Fruit fly (Drosophila melanogaster) whole organism: Measurements from ENCODE around the gene QC.

ENCODE experiments used
- Dll ChIP-seq: fragments of >200 bp; optimal IDR thresholded peaks from 2 replicates; lab custom pipeline; 2017
- EcR ChIP-seq, 2 experiments: fragments of >200 bp; optimal IDR thresholded peaks; 2 replicates each; lab custom pipeline; 2017; ENCODE audit warnings: missing biosample characterization in 2 of 2, missing genetic modification characterization in 2 of 2, missing genetic modification reagents in 2 of 2
- pan ChIP-seq: fragments of >200 bp; optimal IDR thresholded peaks from 2 replicates; lab custom pipeline; 2017
- psq ChIP-seq: fragments of >200 bp; optimal IDR thresholded peaks from 2 replicates; lab custom pipeline; 2017

DNA sequence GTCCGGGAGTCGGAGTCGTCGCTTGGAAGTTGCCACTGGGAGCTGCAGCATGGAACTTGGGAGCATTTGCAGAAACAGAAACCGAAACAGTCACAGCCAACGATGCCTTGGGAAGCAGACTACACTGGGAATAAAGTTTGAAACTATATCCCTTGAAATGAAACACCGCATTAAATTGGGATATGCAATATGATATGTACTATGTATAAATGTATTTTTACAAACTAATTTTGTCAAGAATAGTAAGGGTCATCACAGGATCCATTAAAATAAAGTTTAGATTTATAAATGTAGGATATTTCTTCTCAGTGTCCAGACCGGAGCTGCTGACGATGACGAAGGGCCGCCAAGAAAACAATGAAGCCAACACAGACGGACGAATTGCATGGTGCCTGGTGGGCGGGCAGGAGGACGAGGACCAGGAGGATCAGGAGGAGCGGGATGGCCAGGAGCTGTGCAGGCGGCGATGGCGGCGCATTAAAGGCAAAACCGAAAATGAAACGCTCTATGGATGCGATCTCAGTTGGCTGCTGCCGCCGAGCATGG is 38.3 kb downstream of the QC start:
- TF ChIP-seq EcR (GFP tag; optimal IDR thresholded peaks at IDR 0.05; lab: Kevin White, UChicago) (no peak), psq (lab: Kevin White, UChicago) (no peak), Dll (lab: Kevin White, UChicago) (no peak), pan (no peak)
